Worm (Caenorhabditis elegans) whole organism, L3 larva: ENCODE measurements around the gene sdz-36.
A peak's percentile ranks its signal among the peaks of the same experiment; 100 is the strongest.

Experiments
- R02D3.7 ChIP-seq: fragments of 150-350 bp; optimal IDR thresholded peaks from 2 replicates; lab custom pipeline; 2014; ENCODE audit warnings: missing biosample characterization, missing genetic modification characterization
- ZK546.5 ChIP-seq: sonication (generic microtip); optimal IDR thresholded peaks from 2 replicates; lab custom pipeline; 2017; ENCODE audit warnings: missing biosample characterization, missing genetic modification characterization
- ceh-28 ChIP-seq: fragments of 150-350 bp; optimal IDR thresholded peaks from 2 replicates; lab custom pipeline; 2014; ENCODE audit warnings: missing biosample characterization, missing genetic modification reagents, missing genetic modification characterization
- ceh-9 ChIP-seq: sonication (generic microtip); optimal IDR thresholded peaks from 2 replicates; lab custom pipeline; 2018; ENCODE audit warnings: missing biosample characterization, missing genetic modification characterization
- daf-12 ChIP-seq: fragments of 150-350 bp; optimal IDR thresholded peaks from 2 replicates; lab custom pipeline; 2014; ENCODE audit warnings: missing biosample characterization, missing genetic modification reagents, missing genetic modification characterization
- egl-27 ChIP-seq: sonication (generic microtip); optimal IDR thresholded peaks from 4 replicates; lab custom pipeline; 2017; ENCODE audit warnings: missing biosample characterization, missing genetic modification reagents, missing genetic modification characterization
- egl-5 ChIP-seq: fragments of 150-350 bp; optimal IDR thresholded peaks from 2 replicates; lab custom pipeline; 2017; ENCODE audit warnings: missing biosample characterization, missing genetic modification reagents, missing genetic modification characterization, inconsistent platforms
- elt-1 ChIP-seq: fragments of 150-350 bp; optimal IDR thresholded peaks from 2 replicates; lab custom pipeline; 2014; ENCODE audit warnings: missing biosample characterization, missing genetic modification characterization
- elt-2 ChIP-seq: sonication (generic microtip); optimal IDR thresholded peaks from 2 replicates; lab custom pipeline; 2016; ENCODE audit warnings: missing genetic modification reagents, mild to moderate bottlenecking, missing genetic modification characterization, missing compliant biosample characterization
- elt-3 ChIP-seq, 3 experiments: fragments of 150-350 bp in 1 of 3; sonication (generic microtip) in 2 of 3; optimal IDR thresholded peaks; 2 replicates in 2 of 3; 4 replicates in 1 of 3; lab custom pipeline; 2014 to 2017; ENCODE audit warnings: missing biosample characterization in 3 of 3, missing genetic modification characterization in 3 of 3
- eor-1 ChIP-seq, 2 experiments: fragments of 150-350 bp; optimal IDR thresholded peaks; 2 replicates each; lab custom pipeline; 2014 to 2018; ENCODE audit warnings: missing biosample characterization in 2 of 2, missing genetic modification characterization in 2 of 2
- fkh-10 ChIP-seq: sonication (generic microtip); optimal IDR thresholded peaks from 2 replicates; lab custom pipeline; 2017; ENCODE audit warnings: missing biosample characterization, missing genetic modification reagents, missing genetic modification characterization
- fkh-2 ChIP-seq: fragments of 150-350 bp; optimal IDR thresholded peaks from 2 replicates; lab custom pipeline; 2014; ENCODE audit warnings: missing biosample characterization, missing genetic modification reagents, missing genetic modification characterization
- fos-1 ChIP-seq: fragments of 150-350 bp; optimal IDR thresholded peaks from 2 replicates; lab custom pipeline; 2014; ENCODE audit warnings: missing biosample characterization, missing genetic modification characterization
- hmg-11 ChIP-seq: sonication (generic microtip); optimal IDR thresholded peaks from 2 replicates; lab custom pipeline; 2016; ENCODE audit warnings: missing genetic modification characterization, missing compliant biosample characterization
- jun-1 ChIP-seq: fragments of 150-350 bp; optimal IDR thresholded peaks from 2 replicates; lab custom pipeline; 2014; ENCODE audit warnings: missing biosample characterization, missing genetic modification reagents, missing genetic modification characterization
- lin-15B ChIP-seq: fragments of 150-350 bp; optimal IDR thresholded peaks from 2 replicates; lab custom pipeline; 2014; ENCODE audit warnings: missing biosample characterization, missing genetic modification characterization
- lin-39 ChIP-seq: fragments of 150-350 bp; optimal IDR thresholded peaks from 2 replicates; lab custom pipeline; 2018; ENCODE audit warnings: missing biosample characterization, missing genetic modification reagents, missing genetic modification characterization
- nfya-1 ChIP-seq: sonication (generic microtip); optimal IDR thresholded peaks from 2 replicates; lab custom pipeline; 2017; ENCODE audit warnings: missing genetic modification characterization, mild to moderate bottlenecking, missing compliant biosample characterization, antibody characterized with exemption, moderate library complexity; ENCODE audit not compliant: insufficient read depth
- nhr-11 ChIP-seq: fragments of 150-350 bp; optimal IDR thresholded peaks from 2 replicates; lab custom pipeline; 2014; ENCODE audit warnings: missing biosample characterization, missing genetic modification characterization
- nhr-12 ChIP-seq: fragments of 150-350 bp; optimal IDR thresholded peaks from 2 replicates; lab custom pipeline; 2014; ENCODE audit warnings: missing biosample characterization, missing genetic modification characterization
- nhr-23 ChIP-seq: fragments of 150-350 bp; optimal IDR thresholded peaks from 2 replicates; lab custom pipeline; 2014; ENCODE audit warnings: missing biosample characterization, missing genetic modification reagents, missing genetic modification characterization
- nhr-237 ChIP-seq: fragments of 150-350 bp; optimal IDR thresholded peaks from 2 replicates; lab custom pipeline; 2014; ENCODE audit warnings: missing biosample characterization, missing genetic modification characterization
- nhr-25 ChIP-seq: sonication (generic microtip); optimal IDR thresholded peaks from 2 replicates; lab custom pipeline; 2017; ENCODE audit warnings: missing biosample characterization, missing genetic modification characterization
- nhr-43 ChIP-seq: sonication (generic microtip); optimal IDR thresholded peaks from 2 replicates; lab custom pipeline; 2016; ENCODE audit warnings: mild to moderate bottlenecking, missing genetic modification characterization, missing compliant biosample characterization; ENCODE audit not compliant: poor library complexity, severe bottlenecking
- nhr-67 ChIP-seq: fragments of 150-350 bp; optimal IDR thresholded peaks from 2 replicates; lab custom pipeline; 2014; ENCODE audit warnings: missing biosample characterization, missing genetic modification characterization
- pqm-1 ChIP-seq: fragments of 150-350 bp; optimal IDR thresholded peaks from 2 replicates; lab custom pipeline; 2017; ENCODE audit warnings: missing biosample characterization, missing genetic modification characterization, inconsistent platforms
- sea-2 ChIP-seq: fragments of 150-350 bp; sonication (generic microtip); optimal IDR thresholded peaks from 4 replicates; lab custom pipeline; 2014; ENCODE audit warnings: missing biosample characterization, missing genetic modification reagents, missing genetic modification characterization
- tbx-2 ChIP-seq: sonication (generic microtip); optimal IDR thresholded peaks from 2 replicates; lab custom pipeline; 2016; ENCODE audit warnings: mild to moderate bottlenecking, missing genetic modification characterization, missing compliant biosample characterization
- unc-39 ChIP-seq: sonication (generic microtip); optimal IDR thresholded peaks from 4 replicates; lab custom pipeline; 2017; ENCODE audit warnings: missing biosample characterization, missing genetic modification characterization
- ztf-4 ChIP-seq: fragments of 150-350 bp; optimal IDR thresholded peaks from 2 replicates; lab custom pipeline; 2014; ENCODE audit warnings: missing biosample characterization, missing genetic modification characterization

Gene sdz-36

ce11 chrIV:9677226-9677992 lies 13.3 kb upstream of the sdz-36 start (continued):
- TF ChIP-seq jun-1 (tag; lab: Kevin White, UChicago), result peak; percentile 32

ce11 chrIV:9678007-9678406 lies 12.7 kb upstream of the sdz-36 start:
- TF ChIP-seq nfya-1 (tag; lab: Kevin White, UChicago) (no peak), egl-27 (tag; lab: Kevin White, UChicago) (no peak), R02D3.7 (no peak), nhr-67 (tag; lab: Kevin White, UChicago) (no peak), elt-1 (tag; lab: Kevin White, UChicago) (no peak), ceh-9 (no peak), nhr-11 (tag; lab: Kevin White, UChicago) (no peak), nhr-237 (tag; lab: Kevin White, UChicago) (no peak), hmg-11 (tag; lab: Kevin White, UChicago) (no peak), ceh-28 (no peak), nhr-43 (no peak), egl-5 (no peak), lin-39 (tag; lab: Kevin White, UChicago) (no peak), lin-15B (tag; lab: Kevin White, UChicago) (no peak), elt-3 (tag; optimal IDR thresholded peaks at IDR 0.05; lab: Kevin White, UChicago) (no peak), tbx-2 (tag; lab: Kevin White, UChicago) (no peak)
- TF ChIP-seq, all 47 proteins: peak for 0

ce11 chrIV:9679296-9679695 lies 11.4 kb upstream of the sdz-36 start:
- TF ChIP-seq sea-2 (GFP tag; lab: Kevin White, UChicago) (no peak), elt-2 (tag; lab: Kevin White, UChicago) (peak; percentile 3), fkh-2 (tag; lab: Kevin White, UChicago) (no peak), egl-27 (tag; lab: Kevin White, UChicago) (no peak), R02D3.7 (no peak), nhr-25 (tag; lab: Kevin White, UChicago) (no peak), ZK546.5 (tag; lab: Kevin White, UChicago) (no peak), nfya-1 (tag; lab: Kevin White, UChicago) (no peak), nhr-43 (no peak)

- TF ChIP-seq fos-1 (tag; lab: Kevin White, UChicago) (no peak), ceh-9 (no peak), nhr-23 (tag; lab: Kevin White, UChicago) (no peak), nhr-12 (tag; lab: Kevin White, UChicago) (no peak), nhr-25 (tag; lab: Kevin White, UChicago) (no peak), nhr-237 (tag; lab: Kevin White, UChicago) (no peak), hmg-11 (tag; lab: Kevin White, UChicago) (no peak), nhr-67 (tag; lab: Kevin White, UChicago) (no peak), eor-1 (tag; optimal IDR thresholded peaks at IDR 0.05; lab: Kevin White, UChicago) (no peak), unc-39 (tag; lab: Kevin White, UChicago) (no peak)
- TF ChIP-seq, all 47 proteins: peak for 0
Observed at ce11 chrIV:9680841-9681240, 9.9 kb upstream of the sdz-36 start, which contains the start of gene ins-8. Gene ins-8 (minus strand): TSS chrIV:9680941.

- TF ChIP-seq pqm-1 (tag; lab: Kevin White, UChicago), result peak; percentile 34
- TF ChIP-seq elt-2 (tag; lab: Kevin White, UChicago), result peak; percentile 91
- no peak for TF ChIP-seq ztf-4
- no peak for TF ChIP-seq lin-15B (tag; lab: Kevin White, UChicago)
- TF ChIP-seq, all 47 proteins: peak for 2
Observed at ce11 chrIV:9682514-9682913, 8.2 kb upstream of the sdz-36 start, which contains the start of gene ins-7. Gene ins-7 (minus strand): TSS chrIV:9682845.

- no peak for TF ChIP-seq nhr-11 (tag; lab: Kevin White, UChicago)
- TF ChIP-seq ceh-28, result no peak
- no peak for TF ChIP-seq elt-3 (tag; optimal IDR thresholded peaks at IDR 0.05; lab: Kevin White, UChicago)
- no peak for TF ChIP-seq elt-1 (tag; lab: Kevin White, UChicago)
- no peak for TF ChIP-seq daf-12 (tag; lab: Kevin White, UChicago)
- no peak for TF ChIP-seq R02D3.7
- no peak for TF ChIP-seq fkh-10 (GFP tag; lab: Kevin White, UChicago)
- TF ChIP-seq, all 47 proteins: peak for 0
Observed at ce11 chrIV:9683433-9683832, 7.3 kb upstream of the sdz-36 start, which contains the start of the genes htas-1 and ZK1251.3. Gene htas-1 (minus strand): TSS chrIV:9683533. Gene ZK1251.3 (plus strand): TSS chrIV:9683658.
